Fruit fly (Drosophila melanogaster): Measurements from ENCODE around the gene GlcAT-S.

dm6 chr2L:9617908-9618307 is 1.6 kb downstream of the GlcAT-S start:
- TF ChIP-seq CG11617 (GFP tag; optimal IDR thresholded peaks at IDR 0.05) (no peak), bab1 (GFP tag; optimal IDR thresholded peaks at IDR 0.05) (peak; percentile 69), CG7101 (tag; optimal IDR thresholded peaks at IDR 0.05) (no peak), CG33017 (tag; optimal IDR thresholded peaks at IDR 0.05) (no peak), cic (GFP tag; optimal IDR thresholded peaks at IDR 0.05) (no peak), tj (GFP tag; optimal IDR thresholded peaks at IDR 0.05) (no peak)

All from whole organism, adult.